Worm (Caenorhabditis elegans) whole organism, young adult: ENCODE data around the gene cest-2.3.

Source experiments
- B0261.1 ChIP-seq: sonication (generic microtip); optimal IDR thresholded peaks from 2 replicates; lab custom pipeline; 2016; ENCODE audit warnings: mild to moderate bottlenecking, missing genetic modification characterization, moderate library complexity, missing compliant biosample characterization
- B0336.3 ChIP-seq: fragments of 200-800 bp; sonication (Bioruptor generic); IDR thresholded peaks from 2 replicates; pipeline ENCODE4 v1.3.6; 2022; ENCODE audit warnings: missing genetic modification characterization, missing compliant biosample characterization
- F22D6.2 ChIP-seq: sonication (generic microtip); optimal IDR thresholded peaks from 2 replicates; lab custom pipeline; 2016; ENCODE audit warnings: mild to moderate bottlenecking, missing genetic modification characterization, missing compliant biosample characterization
- F37B4.10 ChIP-seq: fragments of 200-800 bp; sonication (Bioruptor generic); IDR thresholded peaks from 2 replicates; pipeline ENCODE4 v1.3.6; 2022; ENCODE audit warnings: missing genetic modification characterization, missing compliant biosample characterization
- F39B2.1 ChIP-seq: fragments of 200-800 bp; sonication (Bioruptor generic); IDR thresholded peaks from 2 replicates; pipeline ENCODE4 v1.3.6; 2022; ENCODE audit warnings: missing genetic modification reagents, missing genetic modification characterization, missing compliant biosample characterization
- F49E8.2 ChIP-seq: sonication (generic microtip); optimal IDR thresholded peaks from 3 replicates; lab custom pipeline; 2017; ENCODE audit warnings: missing genetic modification characterization, mild to moderate bottlenecking, missing compliant biosample characterization, antibody characterized with exemption, moderate library complexity; ENCODE audit not compliant: insufficient read depth
- F57C9.4 ChIP-seq: sonication (generic microtip); optimal IDR thresholded peaks from 2 replicates; lab custom pipeline; 2017; ENCODE audit warnings: mild to moderate bottlenecking, missing genetic modification characterization, missing compliant biosample characterization
- K12H6.12 ChIP-seq: fragments of 200-800 bp; sonication (Bioruptor generic); optimal IDR thresholded peaks from 2 replicates; lab custom pipeline; 2018; ENCODE audit warnings: mild to moderate bottlenecking, missing genetic modification characterization, missing compliant biosample characterization
- T07F8.4 ChIP-seq: sonication (generic microtip); optimal IDR thresholded peaks from 2 replicates; lab custom pipeline; 2016; ENCODE audit warnings: mild to moderate bottlenecking, missing genetic modification characterization, moderate library complexity, missing compliant biosample characterization
- Y53F4B.3 ChIP-seq: fragments of 200-800 bp; sonication (Bioruptor generic); IDR thresholded peaks from 2 replicates; pipeline ENCODE4 v1.3.6; 2022; ENCODE audit warnings: missing genetic modification reagents, missing genetic modification characterization, missing compliant biosample characterization
- Y53G8AR.9 ChIP-seq: fragments of 200-800 bp; sonication (Bioruptor generic); conservative IDR thresholded peaks from 2 replicates; pipeline ENCODE4 v1.3.6; 2022; ENCODE audit warnings: missing genetic modification reagents, missing genetic modification characterization, missing compliant biosample characterization
- Y95B8A.8 ChIP-seq: fragments of 200-800 bp; sonication (Bioruptor generic); IDR thresholded peaks from 2 replicates; pipeline ENCODE4 v1.3.6; 2022; ENCODE audit warnings: missing genetic modification reagents, missing genetic modification characterization, missing compliant biosample characterization
- ZK185.1 ChIP-seq: sonication (generic microtip); optimal IDR thresholded peaks from 2 replicates; lab custom pipeline; 2016; ENCODE audit warnings: mild to moderate bottlenecking, missing genetic modification characterization, missing compliant biosample characterization; ENCODE audit not compliant: poor library complexity, severe bottlenecking
- akir-1 ChIP-seq: fragments of 200-800 bp; sonication (Bioruptor generic); optimal IDR thresholded peaks from 2 replicates; lab custom pipeline; 2018; ENCODE audit warnings: mild to moderate bottlenecking, missing genetic modification characterization, moderate library complexity, missing compliant biosample characterization
- aptf-2 ChIP-seq: fragments of 200-800 bp; sonication (Bioruptor generic); conservative IDR thresholded peaks from 2 replicates; pipeline ENCODE4 v1.3.6; 2022; ENCODE audit warnings: missing genetic modification reagents, missing genetic modification characterization, missing compliant biosample characterization
- athp-1 ChIP-seq: sonication (generic microtip); optimal IDR thresholded peaks from 2 replicates; lab custom pipeline; 2017; ENCODE audit warnings: mild to moderate bottlenecking, missing genetic modification characterization, missing compliant biosample characterization
- ceh-27 ChIP-seq: fragments of 200-800 bp; sonication (Bioruptor generic); optimal IDR thresholded peaks from 2 replicates; lab custom pipeline; 2018; ENCODE audit warnings: mild to moderate bottlenecking, missing genetic modification characterization, moderate library complexity, missing compliant biosample characterization
- ceh-40 ChIP-seq: fragments of 200-800 bp; sonication (Bioruptor generic); IDR thresholded peaks from 2 replicates; pipeline ENCODE4 v1.3.6; 2022; ENCODE audit warnings: missing genetic modification characterization, missing compliant biosample characterization
- ceh-79 ChIP-seq: sonication (generic microtip); optimal IDR thresholded peaks from 2 replicates; lab custom pipeline; 2017; ENCODE audit warnings: mild to moderate bottlenecking, missing genetic modification characterization, missing compliant biosample characterization
- dpff-1 ChIP-seq: sonication (generic microtip); optimal IDR thresholded peaks from 2 replicates; lab custom pipeline; 2017; ENCODE audit warnings: mild to moderate bottlenecking, missing genetic modification characterization, missing compliant biosample characterization
- ekl-4 ChIP-seq: fragments of 200-800 bp; sonication (Bioruptor generic); IDR thresholded peaks from 2 replicates; pipeline ENCODE4 v1.3.6; 2022; ENCODE audit warnings: missing genetic modification reagents, missing genetic modification characterization, missing compliant biosample characterization
- gei-17 ChIP-seq: fragments of 200-800 bp; sonication (Bioruptor generic); optimal IDR thresholded peaks from 2 replicates; lab custom pipeline; 2018; ENCODE audit warnings: mild to moderate bottlenecking, missing genetic modification characterization, missing compliant biosample characterization
- him-1 ChIP-seq: sonication (generic microtip); optimal IDR thresholded peaks from 2 replicates; lab custom pipeline; 2016; ENCODE audit warnings: missing genotype, missing genetic modification reagents, missing genetic modification characterization, missing compliant biosample characterization
- hlh-26 ChIP-seq: fragments of 200-800 bp; sonication (Bioruptor generic); conservative IDR thresholded peaks from 2 replicates; pipeline ENCODE4 v1.3.6; 2022; ENCODE audit warnings: missing genetic modification reagents, missing genetic modification characterization, missing compliant biosample characterization
- hmg-20 ChIP-seq: fragments of 200-800 bp; sonication (Bioruptor generic); IDR thresholded peaks from 2 replicates; pipeline ENCODE4 v1.3.6; 2022; ENCODE audit warnings: missing genetic modification reagents, missing genetic modification characterization, missing compliant biosample characterization
- hrde-1 ChIP-seq: sonication (generic microtip); optimal IDR thresholded peaks from 2 replicates; lab custom pipeline; 2016; ENCODE audit warnings: missing genetic modification characterization, mild to moderate bottlenecking, missing compliant biosample characterization, moderate library complexity, missing genotype, missing genetic modification reagents, borderline replicate concordance
- hsf-1 ChIP-seq: fragments of 200-800 bp; sonication (Bioruptor generic); IDR thresholded peaks from 2 replicates; pipeline ENCODE4 v1.3.6; 2022; ENCODE audit warnings: missing genetic modification reagents, missing genetic modification characterization, missing compliant biosample characterization
- lir-1 ChIP-seq: fragments of 200-800 bp; sonication (Bioruptor generic); conservative IDR thresholded peaks from 2 replicates; pipeline ENCODE4 v1.3.6; 2022; ENCODE audit warnings: missing genetic modification reagents, missing genetic modification characterization, missing compliant biosample characterization
- madf-8 ChIP-seq: fragments of 200-800 bp; sonication (Bioruptor generic); conservative IDR thresholded peaks from 2 replicates; pipeline ENCODE4 v1.3.6; 2022; ENCODE audit warnings: missing genetic modification reagents, missing genetic modification characterization, missing compliant biosample characterization
- mcd-1 ChIP-seq: fragments of 200-800 bp; sonication (Bioruptor generic); IDR thresholded peaks from 2 replicates; pipeline ENCODE4 v1.3.6; 2022; ENCODE audit warnings: missing genetic modification reagents, missing genetic modification characterization, missing compliant biosample characterization
- mxl-1 ChIP-seq: sonication (generic microtip); optimal IDR thresholded peaks from 2 replicates; lab custom pipeline; 2016; ENCODE audit warnings: missing genetic modification characterization, missing compliant biosample characterization
- nhr-90 ChIP-seq: sonication (generic microtip); optimal IDR thresholded peaks from 2 replicates; lab custom pipeline; 2016; ENCODE audit warnings: missing genotype, mild to moderate bottlenecking, missing genetic modification characterization, missing compliant biosample characterization
- pbrm-1 ChIP-seq: fragments of 200-800 bp; sonication (Bioruptor generic); IDR thresholded peaks from 2 replicates; pipeline ENCODE4 v1.3.6; 2022; ENCODE audit warnings: missing genetic modification reagents, missing genetic modification characterization, missing compliant biosample characterization
- pha-4 ChIP-seq: fragments of 150-350 bp; sonication (generic microtip); optimal IDR thresholded peaks from 2 replicates; lab custom pipeline; 2014; ENCODE audit warnings: missing biosample characterization, missing genetic modification reagents, missing genetic modification characterization
- rec-8 ChIP-seq, 2 experiments: sonication (generic microtip); optimal IDR thresholded peaks; 2 replicates each; lab custom pipeline; 2016; ENCODE audit warnings: mild to moderate bottlenecking in 2 of 2, missing genetic modification characterization in 2 of 2, missing genetic modification reagents in 2 of 2, missing genotype in 2 of 2, missing biosample characterization in 1 of 2, missing compliant biosample characterization in 1 of 2, moderate library complexity in 1 of 2
- repo-1 ChIP-seq: sonication (generic microtip); optimal IDR thresholded peaks from 2 replicates; lab custom pipeline; 2017; ENCODE audit warnings: mild to moderate bottlenecking, missing genetic modification characterization, missing compliant biosample characterization
- tbx-9 ChIP-seq: sonication (generic microtip); optimal IDR thresholded peaks from 2 replicates; lab custom pipeline; 2016; ENCODE audit warnings: borderline replicate concordance, missing genetic modification characterization, inconsistent platforms, missing compliant biosample characterization
- unc-130 ChIP-seq: sonication (generic microtip); optimal IDR thresholded peaks from 2 replicates; lab custom pipeline; 2016; ENCODE audit warnings: missing genetic modification reagents, missing genetic modification characterization, missing compliant biosample characterization

cest-2.3 gene

ce11 chrV:14155150-14155549 lies 27.6 kb downstream of the cest-2.3 start:
- peak; percentile 94 for TF ChIP-seq hsf-1

- TF ChIP-seq F57C9.4 (tag; lab: Kevin White, UChicago) (no peak), rec-8 (tag; optimal IDR thresholded peaks at IDR 0.05; lab: Kevin White, UChicago) (no peak), B0261.1 (tag; lab: Kevin White, UChicago) (no peak), gei-17 (GFP tag; lab: Kevin White, UChicago) (no peak), tbx-9 (no peak), pbrm-1 (GFP tag; lab: Robert Waterston, UW) (no peak), repo-1 (tag; lab: Kevin White, UChicago) (no peak), ekl-4 (GFP tag; lab: Robert Waterston, UW) (no peak), F49E8.2 (tag; lab: Kevin White, UChicago) (no peak), athp-1 (no peak), mcd-1 (GFP tag; lab: Robert Waterston, UW) (no peak), dpff-1 (tag; lab: Kevin White, UChicago) (no peak), hlh-26 (GFP tag; lab: Robert Waterston, UW) (no peak), him-1 (tag; lab: Kevin White, UChicago) (no peak), unc-130 (GFP tag; lab: Kevin White, UChicago) (no peak), aptf-2 (GFP tag; lab: Robert Waterston, UW) (no peak), hrde-1 (no peak), mxl-1 (tag; lab: Kevin White, UChicago) (no peak), nhr-90 (no peak)
Observed at ce11 chrV:14153615-14154014, 29.1 kb downstream of the cest-2.3 start.

ce11 chrV:14150966-14151365 lies 31.8 kb downstream of the cest-2.3 start:
- TF ChIP-seq F37B4.10 (no peak), pha-4 (tag; lab: Kevin White, UChicago) (no peak), T07F8.4 (no peak), F22D6.2 (tag; lab: Kevin White, UChicago) (no peak), hrde-1 (no peak), ceh-27 (GFP tag; lab: Kevin White, UChicago) (no peak)
- TF ChIP-seq, all 124 proteins: peak for 0

ce11 chrV:14149125-14149524 lies 33.6 kb downstream of the cest-2.3 start:
- TF ChIP-seq madf-8, result no peak
- TF ChIP-seq lir-1 (GFP tag; lab: Robert Waterston, UW), result no peak
- TF ChIP-seq hmg-20 (GFP tag; lab: Robert Waterston, UW), result no peak
- TF ChIP-seq Y53F4B.3 (GFP tag; lab: Robert Waterston, UW), result no peak
- no peak for TF ChIP-seq nhr-90
- no peak for TF ChIP-seq ceh-40 (GFP tag; lab: Robert Waterston, UW)
- TF ChIP-seq F39B2.1 (GFP tag; lab: Robert Waterston, UW), result no peak
- TF ChIP-seq dpff-1 (tag; lab: Kevin White, UChicago), result no peak
- TF ChIP-seq Y53G8AR.9, result no peak
- no peak for TF ChIP-seq ceh-79 (tag; lab: Kevin White, UChicago)
- no peak for TF ChIP-seq K12H6.12
- no peak for TF ChIP-seq B0336.3
- TF ChIP-seq ZK185.1 (tag; lab: Kevin White, UChicago), result no peak
- TF ChIP-seq F22D6.2 (tag; lab: Kevin White, UChicago), result no peak
- TF ChIP-seq akir-1 (GFP tag; lab: Kevin White, UChicago), result no peak
- TF ChIP-seq Y95B8A.8 (GFP tag; lab: Robert Waterston, UW), result no peak
